Fruit fly (Drosophila melanogaster) whole organism, embryonic: Measurements from ENCODE around the gene kud.

Source experiments
- Awh ChIP-seq: fragments of 200-800 bp; sonication (Bioruptor generic); IDR thresholded peaks from 2 replicates; pipeline ENCODE4, ENCODE4 v1.3.6; 2022; ENCODE audit warnings: missing biosample characterization, missing genetic modification characterization
- CG12659 ChIP-seq: fragments of 200-800 bp; sonication (Bioruptor generic); optimal IDR thresholded peaks from 3 replicates; lab custom pipeline; 2017; ENCODE audit warnings: mild to moderate bottlenecking, missing biosample characterization, missing genetic modification reagents, missing genetic modification characterization
- CG13424 ChIP-seq: fragments of 200-800 bp; sonication (Bioruptor generic); optimal IDR thresholded peaks from 2 replicates; lab custom pipeline; 2019; ENCODE audit warnings: missing biosample characterization, mild to moderate bottlenecking, missing genetic modification characterization, moderate library complexity
- CG16779 ChIP-seq: fragments of 200-800 bp; sonication (Bioruptor generic); IDR thresholded peaks from 2 replicates; pipeline ENCODE4 v1.3.6; 2022; ENCODE audit warnings: missing biosample characterization, missing genetic modification characterization
- CG16863 ChIP-seq: fragments of 200-800 bp; sonication (Bioruptor generic); optimal IDR thresholded peaks from 3 replicates; lab custom pipeline; 2016; ENCODE audit warnings: missing biosample characterization, missing genetic modification characterization
- CG17186 ChIP-seq: fragments of 200-800 bp; sonication (Bioruptor generic); optimal IDR thresholded peaks from 3 replicates; lab custom pipeline; 2017; ENCODE audit warnings: missing biosample characterization, missing genetic modification reagents, missing genetic modification characterization
- CG18599 ChIP-seq: fragments of 200-800 bp; sonication (Bioruptor generic); optimal IDR thresholded peaks from 3 replicates; lab custom pipeline; 2017; ENCODE audit warnings: missing biosample characterization, missing genetic modification characterization, mild to moderate bottlenecking, moderate library complexity, missing genetic modification reagents
- CG2875 ChIP-seq: fragments of 200-800 bp; sonication (Bioruptor generic); optimal IDR thresholded peaks from 2 replicates; lab custom pipeline; 2017; ENCODE audit warnings: missing biosample characterization, mild to moderate bottlenecking, missing genetic modification characterization, missing genetic modification reagents
- CG2889 ChIP-seq: fragments of 200-800 bp; sonication (Bioruptor generic); IDR thresholded peaks from 3 replicates; pipeline ENCODE4 v1.3.6; 2022; ENCODE audit warnings: missing biosample characterization, missing genetic modification characterization
- CG34376 ChIP-seq: fragments of 200-800 bp; sonication (Bioruptor generic); optimal IDR thresholded peaks from 2 replicates; lab custom pipeline; 2018; ENCODE audit warnings: missing biosample characterization, mild to moderate bottlenecking, missing genetic modification characterization
- CG3838 ChIP-seq: fragments of 200-800 bp; sonication (Bioruptor generic); optimal IDR thresholded peaks from 3 replicates; lab custom pipeline; 2016; ENCODE audit warnings: missing biosample characterization, missing genetic modification characterization
- CG3847 ChIP-seq: fragments of 200-800 bp; sonication (Bioruptor generic); IDR thresholded peaks from 2 replicates; pipeline ENCODE4 v1.3.6; 2022; ENCODE audit warnings: missing biosample characterization, missing genetic modification characterization
- CG4360 ChIP-seq: fragments of 200-800 bp; sonication (Bioruptor generic); IDR thresholded peaks from 2 replicates; pipeline ENCODE4 v1.3.6; 2022; ENCODE audit warnings: missing biosample characterization, missing genetic modification characterization
- CG7372 ChIP-seq: fragments of 200-800 bp; sonication (Bioruptor generic); IDR thresholded peaks from 2 replicates; pipeline ENCODE4 v1.3.6; 2022; ENCODE audit warnings: missing biosample characterization, missing genetic modification characterization
- CG7987 ChIP-seq: fragments of 200-800 bp; sonication (Bioruptor generic); optimal IDR thresholded peaks from 2 replicates; lab custom pipeline; 2018; ENCODE audit warnings: missing biosample characterization, mild to moderate bottlenecking, missing genetic modification characterization, moderate library complexity
- CG8089 ChIP-seq: fragments of 200-800 bp; sonication (Bioruptor generic); optimal IDR thresholded peaks from 3 replicates; lab custom pipeline; 2016; ENCODE audit warnings: missing biosample characterization, missing genetic modification characterization
- Camta ChIP-seq: fragments of 200-800 bp; sonication (Bioruptor generic); optimal IDR thresholded peaks from 2 replicates; lab custom pipeline; 2016; ENCODE audit warnings: missing biosample characterization, missing genetic modification characterization
- Doc3 ChIP-seq: fragments of 200-800 bp; sonication (Bioruptor generic); IDR thresholded peaks from 3 replicates; pipeline ENCODE4 v1.3.6; 2022; ENCODE audit warnings: missing biosample characterization, missing genetic modification characterization; ENCODE audit not compliant: partially characterized antibody
- Dref ChIP-seq: fragments of 200-800 bp; sonication (Bioruptor generic); IDR thresholded peaks from 2 replicates; pipeline ENCODE4 v1.3.6; 2022; ENCODE audit warnings: missing biosample characterization, missing genetic modification characterization
- HLH3B ChIP-seq: fragments of 200-800 bp; sonication (Bioruptor generic); IDR thresholded peaks from 2 replicates; pipeline ENCODE4 v1.3.6; 2022; ENCODE audit warnings: missing biosample characterization, missing genetic modification characterization
- Kr ChIP-seq: fragments of 200-800 bp; sonication (Bioruptor generic); optimal IDR thresholded peaks from 2 replicates; lab custom pipeline; 2017; ENCODE audit warnings: missing biosample characterization, mild to moderate bottlenecking, missing genetic modification characterization
- Mes4 ChIP-seq: fragments of 200-800 bp; sonication (Bioruptor generic); optimal IDR thresholded peaks from 2 replicates; lab custom pipeline; 2016; ENCODE audit warnings: missing biosample characterization, missing genetic modification characterization
- ato ChIP-seq: fragments of 200-800 bp; sonication (Bioruptor generic); IDR thresholded peaks from 2 replicates; pipeline ENCODE4 v1.3.6; 2022; ENCODE audit warnings: missing biosample characterization, missing genetic modification characterization; ENCODE audit not compliant: partially characterized antibody
- bbx ChIP-seq: fragments of 200-800 bp; sonication (Bioruptor generic); IDR thresholded peaks from 2 replicates; pipeline ENCODE4 v1.3.6; 2022; ENCODE audit warnings: missing biosample characterization, missing genetic modification characterization; ENCODE audit not compliant: partially characterized antibody
- cwo ChIP-seq: fragments of 200-800 bp; sonication (Bioruptor generic); optimal IDR thresholded peaks from 3 replicates; lab custom pipeline; 2017; ENCODE audit warnings: missing biosample characterization, missing genetic modification characterization, mild to moderate bottlenecking, moderate library complexity, missing genetic modification reagents
- dysf ChIP-seq: fragments of 200-800 bp; sonication (Bioruptor generic); IDR thresholded peaks from 3 replicates; pipeline ENCODE4 v1.3.6; 2022; ENCODE audit warnings: missing biosample characterization, missing genetic modification characterization
- gcm ChIP-seq: fragments of 200-800 bp; sonication (Bioruptor generic); optimal IDR thresholded peaks from 2 replicates; lab custom pipeline; 2019; ENCODE audit warnings: missing biosample characterization, mild to moderate bottlenecking, missing genetic modification characterization, moderate library complexity
- gem ChIP-seq: fragments of 200-800 bp; sonication (Bioruptor generic); optimal IDR thresholded peaks from 2 replicates; lab custom pipeline; 2019; ENCODE audit warnings: missing biosample characterization, mild to moderate bottlenecking, missing genetic modification characterization, moderate library complexity
- grau ChIP-seq: fragments of 200-800 bp; optimal IDR thresholded peaks from 3 replicates; lab custom pipeline; 2019; ENCODE audit warnings: missing biosample characterization, mild to moderate bottlenecking, missing genetic modification characterization, moderate library complexity
- ind ChIP-seq: fragments of 200-800 bp; sonication (Bioruptor generic); optimal IDR thresholded peaks from 3 replicates; lab custom pipeline; 2016; ENCODE audit warnings: missing biosample characterization, missing genetic modification characterization
- kah ChIP-seq: fragments of 200-800 bp; sonication (Bioruptor generic); optimal IDR thresholded peaks from 2 replicates; lab custom pipeline; 2018; ENCODE audit warnings: missing biosample characterization, mild to moderate bottlenecking, missing genetic modification characterization
- mam ChIP-seq: fragments of 200-800 bp; sonication (Bioruptor generic); optimal IDR thresholded peaks from 3 replicates; lab custom pipeline; 2016; ENCODE audit warnings: missing biosample characterization, missing genetic modification characterization
- mirr ChIP-seq: fragments of 200-800 bp; sonication (Bioruptor generic); optimal IDR thresholded peaks from 3 replicates; lab custom pipeline; 2018; ENCODE audit warnings: missing biosample characterization, mild to moderate bottlenecking, missing genetic modification characterization
- pho ChIP-seq: fragments of 200-800 bp; sonication (Bioruptor generic); optimal IDR thresholded peaks from 2 replicates; lab custom pipeline; 2016; ENCODE audit warnings: missing biosample characterization, missing genetic modification characterization
- ro ChIP-seq: fragments of 200-800 bp; sonication (Bioruptor generic); IDR thresholded peaks from 2 replicates; pipeline ENCODE4 v1.3.6; 2022; ENCODE audit warnings: missing biosample characterization, missing genetic modification characterization
- row ChIP-seq: fragments of 200-800 bp; sonication (Bioruptor generic); IDR thresholded peaks from 3 replicates; pipeline ENCODE4 v1.3.6; 2022; ENCODE audit warnings: missing biosample characterization, missing genetic modification characterization
- sob ChIP-seq: fragments of 200-800 bp; sonication (Bioruptor generic); IDR thresholded peaks from 2 replicates; pipeline ENCODE4 v1.3.6; 2022; ENCODE audit warnings: missing biosample characterization, missing genetic modification characterization
- stwl ChIP-seq: fragments of 200-800 bp; sonication (Bioruptor generic); optimal IDR thresholded peaks from 3 replicates; lab custom pipeline; 2018; ENCODE audit warnings: missing biosample characterization, mild to moderate bottlenecking, missing genetic modification characterization, moderate library complexity
- sug ChIP-seq: fragments of 200-800 bp; optimal IDR thresholded peaks from 2 replicates; lab custom pipeline; 2019; ENCODE audit warnings: missing biosample characterization, mild to moderate bottlenecking, missing genetic modification characterization, moderate library complexity
- twi ChIP-seq: fragments of 200-800 bp; optimal IDR thresholded peaks from 2 replicates; lab custom pipeline; 2019; ENCODE audit warnings: missing biosample characterization, mild to moderate bottlenecking, missing genetic modification characterization, moderate library complexity
- vnd ChIP-seq: fragments of 200-800 bp; sonication (Bioruptor generic); IDR thresholded peaks from 3 replicates; pipeline ENCODE4 v1.3.6; 2022; ENCODE audit warnings: missing biosample characterization, missing genetic modification characterization; ENCODE audit not compliant: partially characterized antibody
- z ChIP-seq: fragments of 200-800 bp; sonication (Bioruptor generic); IDR thresholded peaks from 3 replicates; pipeline ENCODE4 v1.3.6; 2022; ENCODE audit warnings: missing biosample characterization, missing genetic modification characterization

kud gene

DNA sequence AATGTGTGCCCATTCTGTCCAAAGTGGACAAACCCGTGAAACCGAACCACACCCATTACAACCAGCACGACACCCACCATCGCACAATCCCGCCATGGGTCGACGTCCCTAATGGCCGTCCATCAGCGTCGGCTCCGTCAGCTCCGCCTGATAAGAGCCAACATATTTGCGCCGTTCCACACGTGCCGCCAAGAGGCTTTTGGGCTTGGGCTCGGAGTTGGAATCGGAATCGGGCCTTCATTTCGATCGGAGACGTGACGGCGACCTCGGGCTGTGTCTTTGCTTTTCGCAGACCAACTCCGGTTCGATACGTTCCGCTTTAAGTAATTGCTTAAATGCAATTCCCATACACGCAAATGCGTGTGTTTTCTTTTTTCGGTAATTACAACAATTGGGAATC lies 10.5 kb upstream of the kud start (continued):
- TF ChIP-seq vnd (no peak), CG16779 (GFP tag; lab: Robert Waterston, UW) (peak; percentile 47; the same call in 1 of the 2 replicates), Kr (GFP tag; lab: Kevin White, UChicago) (no peak), ind (GFP tag; lab: Kevin White, UChicago) (no peak), CG16863 (GFP tag; lab: Kevin White, UChicago) (no peak), row (no peak), CG34376 (no peak), CG2875 (GFP tag; lab: Kevin White, UChicago) (no peak), stwl (tag; lab: Kevin White, UChicago) (no peak), CG3847 (GFP tag; lab: Robert Waterston, UW) (no peak), CG12659 (GFP tag; lab: Kevin White, UChicago) (no peak), grau (tag; lab: Kevin White, UChicago) (no peak), ro (no peak), Awh (no peak), CG17186 (GFP tag; lab: Kevin White, UChicago) (no peak), mam (GFP tag; lab: Kevin White, UChicago) (no peak), kah (GFP tag; lab: Kevin White, UChicago) (no peak), CG4360 (no peak), Camta (GFP tag; lab: Kevin White, UChicago) (no peak), CG7372 (GFP tag; lab: Robert Waterston, UW) (no peak), CG2889 (GFP tag; lab: Robert Waterston, UW) (no peak), gem (tag; lab: Kevin White, UChicago) (no peak), sug (peak; percentile 24), CG18599 (GFP tag; lab: Kevin White, UChicago) (no peak), bbx (GFP tag; lab: Robert Waterston, UW) (no peak), mirr (GFP tag; lab: Kevin White, UChicago) (no peak), Doc3 (GFP tag; lab: Robert Waterston, UW) (no peak), HLH3B (GFP tag; lab: Robert Waterston, UW) (no peak), pho (GFP tag; lab: Kevin White, UChicago) (no peak), CG7987 (GFP tag; lab: Kevin White, UChicago) (no peak), Mes4 (no peak), dysf (GFP tag; lab: Robert Waterston, UW) (no peak), twi (tag; lab: Kevin White, UChicago) (no peak), CG8089 (GFP tag; lab: Kevin White, UChicago) (no peak), sob (GFP tag; lab: Robert Waterston, UW) (no peak), Dref (GFP tag; lab: Robert Waterston, UW) (no peak), gcm (GFP tag; lab: Kevin White, UChicago) (no peak), z (GFP tag; lab: Robert Waterston, UW) (no peak), CG13424 (tag; lab: Kevin White, UChicago) (no peak), ato (GFP tag; lab: Robert Waterston, UW) (no peak), CG3838 (no peak), cwo (GFP tag; lab: Kevin White, UChicago) (peak; percentile 88)
